Worm (Caenorhabditis elegans) whole organism, young adult: ENCODE data around the gene F55E10.1.
"Not testable (repeated sequence)": the region's sequence is repeated elsewhere in the genome, so short reads cannot be mapped to it uniquely, and the experiment has no call there.

ENCODE experiments used
- F22D6.2 ChIP-seq: sonication (generic microtip); optimal IDR thresholded peaks from 2 replicates; lab custom pipeline; 2016; ENCODE audit warnings: mild to moderate bottlenecking, missing genetic modification characterization, missing compliant biosample characterization
- F52B5.7 ChIP-seq: sonication (generic microtip); optimal IDR thresholded peaks from 2 replicates; lab custom pipeline; 2016; ENCODE audit warnings: mild to moderate bottlenecking, missing genetic modification characterization, missing compliant biosample characterization
- K11D2.4 ChIP-seq: fragments of 200-800 bp; sonication (Bioruptor generic); IDR thresholded peaks from 2 replicates; pipeline ENCODE4 v1.3.6; 2022; ENCODE audit warnings: missing genetic modification reagents, missing genetic modification characterization, missing compliant biosample characterization
- Y56A3A.18 ChIP-seq: fragments of 200-800 bp; sonication (Bioruptor generic); IDR thresholded peaks from 2 replicates; pipeline ENCODE4 v1.3.6; 2022; ENCODE audit warnings: missing genetic modification reagents, missing genetic modification characterization, missing compliant biosample characterization
- ekl-4 ChIP-seq: fragments of 200-800 bp; sonication (Bioruptor generic); IDR thresholded peaks from 2 replicates; pipeline ENCODE4 v1.3.6; 2022; ENCODE audit warnings: missing genetic modification reagents, missing genetic modification characterization, missing compliant biosample characterization
- lin-26 ChIP-seq: fragments of 200-800 bp; sonication (Bioruptor generic); IDR thresholded peaks from 2 replicates; pipeline ENCODE4 v1.3.6; 2022; ENCODE audit warnings: missing genetic modification reagents, missing genetic modification characterization, missing compliant biosample characterization
- nfyb-1 ChIP-seq: fragments of 200-800 bp; sonication (Bioruptor generic); IDR thresholded peaks from 2 replicates; pipeline ENCODE4 v1.3.6; 2022; ENCODE audit warnings: missing genetic modification reagents, missing genetic modification characterization, missing compliant biosample characterization
- snpc-3.4 ChIP-seq: sonication (generic microtip); optimal IDR thresholded peaks from 2 replicates; lab custom pipeline; 2017; ENCODE audit warnings: missing genetic modification characterization, mild to moderate bottlenecking, missing compliant biosample characterization, antibody characterized with exemption, moderate library complexity, missing genotype, missing genetic modification reagents
- snpc-4 ChIP-seq, 5 experiments: fragments of 150-350 bp in 1 of 5; sonication (generic microtip) in 4 of 5; optimal IDR thresholded peaks; 2 replicates each; lab custom pipeline; 2014 to 2018; ENCODE audit warnings: missing genetic modification characterization in 5 of 5, missing biosample characterization in 3 of 5, antibody characterized with exemption in 2 of 5, mild to moderate bottlenecking in 2 of 5, missing compliant biosample characterization in 2 of 5, missing genotype in 2 of 5, moderate library complexity in 2 of 5, missing genetic modification reagents in 1 of 5
- unc-62 ChIP-seq: fragments of 150-350 bp; optimal IDR thresholded peaks from 2 replicates; lab custom pipeline; 2014; ENCODE audit warnings: missing biosample characterization, missing genetic modification reagents, missing genetic modification characterization
- xnd-1 ChIP-seq: sonication (generic microtip); optimal IDR thresholded peaks from 2 replicates; lab custom pipeline; 2016; ENCODE audit warnings: missing genotype, missing genetic modification reagents, missing genetic modification characterization, missing compliant biosample characterization

DNA sequence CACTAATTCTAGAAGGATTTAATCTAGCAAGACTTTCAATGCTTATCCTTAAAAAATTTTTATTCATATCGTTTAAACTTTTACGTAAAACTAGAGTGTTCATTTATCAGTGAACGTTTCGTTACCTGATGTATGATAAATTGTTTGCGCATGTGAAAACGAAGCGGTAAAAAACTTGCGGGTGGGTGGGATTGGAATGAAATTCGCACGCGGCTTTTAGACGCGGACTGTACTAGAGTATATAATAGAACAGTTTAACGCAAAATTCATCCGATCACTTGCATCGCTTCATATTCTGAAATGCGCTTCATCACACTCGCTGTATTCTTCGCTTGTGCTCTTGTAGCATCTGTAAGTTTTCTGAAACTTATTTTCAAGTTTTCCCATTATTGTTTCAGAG, 20.0 kb upstream of the F55E10.1 start, which contains the start of gene abu-9:
- not testable (repeated sequence) for TF ChIP-seq unc-62; ekl-4 (GFP tag; lab: Robert Waterston, UW); K11D2.4; xnd-1 (tag; lab: Kevin White, UChicago); Y56A3A.18; snpc-3.4 (tag; lab: Kevin White, UChicago); nfyb-1 (GFP tag; lab: Robert Waterston, UW); snpc-4 (GFP tag; optimal IDR thresholded peaks at IDR 0.05; lab: Kevin White, UChicago); snpc-4 (tag; optimal IDR thresholded peaks at IDR 0.05; lab: Kevin White, UChicago); F22D6.2 (tag; lab: Kevin White, UChicago); lin-26 (GFP tag; lab: Robert Waterston, UW); F52B5.7
